Worm (Caenorhabditis elegans) whole organism, late embryonic: ENCODE data around the gene rpn-2.

Source experiments
- C08G9.2 ChIP-seq: sonication (generic microtip); optimal IDR thresholded peaks from 2 replicates; lab custom pipeline; 2016; ENCODE audit warnings: mild to moderate bottlenecking, missing genetic modification characterization, moderate library complexity, missing compliant biosample characterization
- C38D4.7 ChIP-seq: fragments of 200-800 bp; sonication (Bioruptor generic); optimal IDR thresholded peaks from 2 replicates; lab custom pipeline; 2018; ENCODE audit warnings: mild to moderate bottlenecking, missing genetic modification characterization, moderate library complexity, missing compliant biosample characterization
- K02D7.2 ChIP-seq: sonication (generic microtip); optimal IDR thresholded peaks from 2 replicates; lab custom pipeline; 2017; ENCODE audit warnings: mild to moderate bottlenecking, missing genetic modification characterization, missing compliant biosample characterization
- T23F11.4 ChIP-seq: fragments of 200-800 bp; sonication (Bioruptor generic); optimal IDR thresholded peaks from 2 replicates; lab custom pipeline; 2018; ENCODE audit warnings: mild to moderate bottlenecking, missing genetic modification characterization, missing compliant biosample characterization
- Y22D7AL.16 ChIP-seq: sonication (generic microtip); optimal IDR thresholded peaks from 2 replicates; lab custom pipeline; 2016; ENCODE audit warnings: missing genetic modification characterization, missing compliant biosample characterization
- ama-1 ChIP-seq: fragments of 150-350 bp; optimal IDR thresholded peaks from 2 replicates; lab custom pipeline; 2014
- ceh-18 ChIP-seq: sonication (generic microtip); optimal IDR thresholded peaks from 2 replicates; lab custom pipeline; 2016; ENCODE audit warnings: missing genetic modification characterization, missing compliant biosample characterization
- ceh-2 ChIP-seq: sonication (generic microtip); optimal IDR thresholded peaks from 2 replicates; lab custom pipeline; 2016; ENCODE audit warnings: missing genotype, missing genetic modification characterization, missing compliant biosample characterization
- ceh-34 ChIP-seq: sonication (generic microtip); optimal IDR thresholded peaks from 2 replicates; lab custom pipeline; 2016; ENCODE audit warnings: mild to moderate bottlenecking, missing genetic modification characterization, missing compliant biosample characterization
- dmd-4 ChIP-seq: sonication (generic microtip); optimal IDR thresholded peaks from 2 replicates; lab custom pipeline; 2016; ENCODE audit warnings: borderline replicate concordance, missing genetic modification characterization, missing compliant biosample characterization
- dve-1 ChIP-seq: sonication (generic microtip); optimal IDR thresholded peaks from 2 replicates; lab custom pipeline; 2017; ENCODE audit warnings: antibody characterized with exemption, mild to moderate bottlenecking, missing genetic modification characterization, missing compliant biosample characterization
- elt-2 ChIP-seq: sonication (generic microtip); optimal IDR thresholded peaks from 2 replicates; lab custom pipeline; 2016; ENCODE audit warnings: missing genetic modification reagents, missing genetic modification characterization, missing compliant biosample characterization
- elt-4 ChIP-seq: sonication (generic microtip); optimal IDR thresholded peaks from 2 replicates; lab custom pipeline; 2016; ENCODE audit warnings: missing genetic modification characterization, missing compliant biosample characterization
- fkh-10 ChIP-seq: fragments of 150-350 bp; optimal IDR thresholded peaks from 2 replicates; lab custom pipeline; 2014; ENCODE audit warnings: missing biosample characterization, missing genetic modification reagents, missing genetic modification characterization
- gmeb-2 ChIP-seq: sonication (generic microtip); optimal IDR thresholded peaks from 2 replicates; lab custom pipeline; 2016; ENCODE audit warnings: missing genetic modification characterization, inconsistent platforms, missing compliant biosample characterization
- hlh-30 ChIP-seq: sonication (generic microtip); optimal IDR thresholded peaks from 2 replicates; lab custom pipeline; 2017; ENCODE audit warnings: antibody characterized with exemption, missing genetic modification characterization, missing compliant biosample characterization; ENCODE audit not compliant: insufficient read depth
- hlh-6 ChIP-seq: sonication (generic microtip); optimal IDR thresholded peaks from 2 replicates; lab custom pipeline; 2016; ENCODE audit warnings: missing genotype, missing genetic modification characterization, missing compliant biosample characterization
- hlh-8 ChIP-seq: sonication (generic microtip); optimal IDR thresholded peaks from 2 replicates; lab custom pipeline; 2016; ENCODE audit warnings: missing genotype, missing genetic modification characterization, missing compliant biosample characterization
- lin-11 ChIP-seq: fragments of 200-800 bp; sonication (Bioruptor generic); optimal IDR thresholded peaks from 2 replicates; lab custom pipeline; 2018; ENCODE audit warnings: mild to moderate bottlenecking, missing genetic modification characterization, missing compliant biosample characterization
- madf-2 ChIP-seq: sonication (generic microtip); optimal IDR thresholded peaks from 2 replicates; lab custom pipeline; 2017; ENCODE audit warnings: missing genetic modification characterization, missing compliant biosample characterization
- nfya-1 ChIP-seq: sonication (generic microtip); optimal IDR thresholded peaks from 2 replicates; lab custom pipeline; 2017; ENCODE audit warnings: missing genetic modification characterization, mild to moderate bottlenecking, missing compliant biosample characterization, antibody characterized with exemption, moderate library complexity
- pag-3 ChIP-seq: sonication (generic microtip); optimal IDR thresholded peaks from 2 replicates; lab custom pipeline; 2016; ENCODE audit warnings: missing compliant biosample characterization, missing genetic modification characterization, borderline replicate concordance
- pha-4 ChIP-seq: fragments of 150-350 bp; optimal IDR thresholded peaks from 2 replicates; lab custom pipeline; 2018; ENCODE audit warnings: missing biosample characterization, missing genetic modification reagents, missing genetic modification characterization
- pros-1 ChIP-seq: fragments of 150-350 bp; optimal IDR thresholded peaks from 2 replicates; lab custom pipeline; 2014; ENCODE audit warnings: missing biosample characterization, missing genetic modification reagents, missing genetic modification characterization
- rnt-1 ChIP-seq: sonication (generic microtip); optimal IDR thresholded peaks from 2 replicates; lab custom pipeline; 2016; ENCODE audit warnings: missing genetic modification characterization, missing compliant biosample characterization
- sdc-2 ChIP-seq: sonication (generic microtip); optimal IDR thresholded peaks from 2 replicates; lab custom pipeline; 2016; ENCODE audit warnings: missing genotype, missing genetic modification characterization, missing compliant biosample characterization
- sox-2 ChIP-seq: fragments of 200-800 bp; sonication (Bioruptor generic); IDR thresholded peaks from 2 replicates; pipeline ENCODE4 v1.3.6; 2022; ENCODE audit warnings: missing genetic modification reagents, missing genetic modification characterization, missing compliant biosample characterization
- syd-9 ChIP-seq: sonication (generic microtip); optimal IDR thresholded peaks from 2 replicates; lab custom pipeline; 2016; ENCODE audit warnings: mild to moderate bottlenecking, missing genetic modification characterization, moderate library complexity, missing compliant biosample characterization
- tbx-2 ChIP-seq: sonication (generic microtip); optimal IDR thresholded peaks from 2 replicates; lab custom pipeline; 2016; ENCODE audit warnings: missing genetic modification characterization, missing compliant biosample characterization
- ttx-3 ChIP-seq: sonication (generic microtip); optimal IDR thresholded peaks from 2 replicates; lab custom pipeline; 2016; ENCODE audit warnings: missing genetic modification reagents, missing genetic modification characterization, missing compliant biosample characterization
- unc-42 ChIP-seq: sonication (generic microtip); optimal IDR thresholded peaks from 2 replicates; lab custom pipeline; 2016; ENCODE audit warnings: missing genotype, missing genetic modification characterization, missing compliant biosample characterization
- zip-5 ChIP-seq: sonication (generic microtip); optimal IDR thresholded peaks from 2 replicates; lab custom pipeline; 2016; ENCODE audit warnings: missing genetic modification characterization, missing compliant biosample characterization
- ztf-16 ChIP-seq: sonication (generic microtip); optimal IDR thresholded peaks from 2 replicates; lab custom pipeline; 2017; ENCODE audit warnings: missing genetic modification characterization, missing compliant biosample characterization

The rpn-2 gene

ce11 chrIII:6207046-6207445 lies 8.1 kb downstream of the rpn-2 start:
- no peak for TF ChIP-seq sox-2 (GFP tag; lab: Robert Waterston, UW)
- no peak for TF ChIP-seq zip-5
- no peak for TF ChIP-seq rnt-1
- TF ChIP-seq sdc-2 (tag; lab: Kevin White, UChicago): no peak
- TF ChIP-seq ztf-16 (tag; lab: Kevin White, UChicago): no peak

DNA sequence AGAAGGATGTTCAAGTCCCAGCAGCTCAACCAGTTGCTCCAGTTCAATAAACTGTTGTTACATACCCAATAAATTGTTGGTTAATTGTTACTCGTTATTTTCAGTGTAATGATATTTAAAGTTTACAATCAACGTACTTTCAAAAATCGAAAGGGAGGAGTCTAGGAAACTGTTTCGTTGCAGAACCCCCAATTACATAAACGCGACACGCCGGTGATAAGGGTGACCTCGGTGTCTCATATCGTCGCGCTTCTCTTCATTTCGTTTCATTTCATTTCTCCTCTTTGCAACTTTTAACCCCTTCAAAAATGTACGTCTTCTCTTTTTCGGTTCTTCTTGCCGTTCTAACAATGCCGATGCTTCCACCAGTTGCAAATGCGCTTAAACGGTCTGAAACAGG lies 8.9 kb downstream of the rpn-2 start, which contains the start of gene C23G10.2:
C23G10.2 (plus strand) TSS at position 184 of the 400 bp plus-strand sequence.
- TF ChIP-seq zip-5 (no peak), ceh-2 (tag; lab: Kevin White, UChicago) (no peak), ttx-3 (tag; lab: Kevin White, UChicago) (no peak), tbx-2 (tag; lab: Kevin White, UChicago) (no peak), gmeb-2 (tag; lab: Kevin White, UChicago) (no peak), ama-1 (no peak), ceh-18 (tag; lab: Kevin White, UChicago) (no peak), madf-2 (tag; lab: Kevin White, UChicago) (no peak), C08G9.2 (tag; lab: Kevin White, UChicago) (no peak), elt-2 (tag; lab: Kevin White, UChicago) (no peak), dve-1 (tag; lab: Kevin White, UChicago) (no peak), nfya-1 (tag; lab: Kevin White, UChicago) (no peak), C38D4.7 (GFP tag; lab: Kevin White, UChicago) (no peak), T23F11.4 (GFP tag; lab: Kevin White, UChicago) (no peak), ceh-34 (tag; lab: Kevin White, UChicago) (no peak)
- TF ChIP-seq, all 69 proteins: peak for 0

DNA sequence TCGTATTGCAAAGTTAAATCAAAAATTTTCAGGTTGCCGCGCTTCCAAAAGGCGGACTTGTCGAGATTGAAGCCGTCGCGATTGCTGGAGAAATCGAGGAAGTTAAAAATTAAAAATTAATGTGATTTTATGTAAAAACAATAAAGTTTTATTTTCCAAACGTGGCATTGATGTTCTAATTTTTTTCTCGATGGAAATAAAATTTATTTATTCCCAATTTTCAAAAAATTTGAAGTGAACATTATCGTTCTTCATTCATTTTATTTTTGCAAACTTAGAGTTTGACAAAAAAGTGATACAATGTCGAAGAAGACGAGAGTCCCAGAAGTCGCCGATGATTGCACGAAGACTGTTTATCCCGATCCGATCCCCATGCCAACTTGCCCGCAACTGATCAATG lies 10.0 kb downstream of the rpn-2 start, which contains the start of gene C23G10.1:
C23G10.1 (plus strand) TSS at position 301 of the 400 bp plus-strand sequence.
- TF ChIP-seq K02D7.2 (tag; lab: Kevin White, UChicago): no peak

DNA sequence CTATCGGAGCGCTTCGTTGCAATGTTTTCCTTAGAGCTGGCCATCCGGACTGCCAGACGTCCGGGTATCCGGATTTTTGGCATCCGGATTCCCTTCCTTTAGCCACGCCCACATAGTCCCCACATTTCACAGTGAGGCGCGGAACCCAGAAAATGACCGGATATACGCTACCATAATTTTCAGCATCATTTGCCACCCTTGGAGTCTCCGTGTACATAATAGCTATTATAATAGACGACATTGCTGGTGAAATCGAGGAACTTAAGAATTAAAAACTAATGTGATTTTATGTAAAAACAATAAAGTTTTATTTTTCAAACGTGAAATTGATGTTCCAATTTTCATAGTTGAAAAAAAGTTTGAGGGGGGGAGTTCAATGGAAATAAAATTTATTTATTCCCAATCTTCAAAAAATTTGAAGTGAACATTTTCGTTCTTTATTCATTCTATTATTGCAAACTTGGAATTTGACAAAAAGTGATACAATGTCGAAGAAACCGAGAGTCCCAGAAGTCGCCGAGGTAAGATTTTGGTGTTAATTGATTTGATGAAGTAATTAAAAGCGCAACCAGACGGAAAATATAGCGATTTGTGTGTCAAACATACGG lies 11.3 kb downstream of the rpn-2 start:
- no peak for TF ChIP-seq pag-3 (tag; lab: Kevin White, UChicago)

ce11 chrIII:6213915-6214314 lies 14.9 kb downstream of the rpn-2 start, which contains the start of gene C23G10.10:
TSS of gene C23G10.10 (minus strand) at chrIII:6214015.
- TF ChIP-seq pros-1 (tag; lab: Kevin White, UChicago) (no peak), lin-11 (tag; lab: Kevin White, UChicago) (no peak), unc-42 (no peak), Y22D7AL.16 (tag; lab: Kevin White, UChicago) (no peak), syd-9 (tag; lab: Kevin White, UChicago) (no peak), hlh-30 (tag; lab: Kevin White, UChicago) (no peak), hlh-6 (tag; lab: Kevin White, UChicago) (no peak), hlh-8 (tag; lab: Kevin White, UChicago) (no peak), elt-2 (tag; lab: Kevin White, UChicago) (no peak), elt-4 (tag; lab: Kevin White, UChicago) (no peak), C08G9.2 (tag; lab: Kevin White, UChicago) (no peak), ceh-2 (tag; lab: Kevin White, UChicago) (no peak), madf-2 (tag; lab: Kevin White, UChicago) (no peak), fkh-10 (GFP tag; lab: Kevin White, UChicago) (no peak), ceh-34 (tag; lab: Kevin White, UChicago) (no peak), T23F11.4 (GFP tag; lab: Kevin White, UChicago) (no peak), dmd-4 (tag; lab: Kevin White, UChicago) (no peak), pha-4 (no peak)
